Worm (Caenorhabditis elegans): ENCODE results near the gene clec-6.

- TF ChIP-seq zag-1 (tag; optimal IDR thresholded peaks at IDR 0.05) = no peak
- no peak for TF ChIP-seq ZK546.5 (tag; optimal IDR thresholded peaks at IDR 0.05)
- no peak for TF ChIP-seq lin-29 (GFP tag; IDR thresholded peaks at IDR 0.05)
- no peak for TF ChIP-seq nhr-76 (tag; optimal IDR thresholded peaks at IDR 0.05)
- no peak for TF ChIP-seq nhr-6 (tag; optimal IDR thresholded peaks at IDR 0.05)
- TF ChIP-seq madf-5 (GFP tag; IDR thresholded peaks at IDR 0.05) = no peak
These were observed 19.7 kb upstream of the clec-6 start, which contains the start of gene rom-1 for ce11 chrIII:4906896-4907295.
